Worm (Caenorhabditis elegans) whole organism, dauer: ENCODE data around the gene nduv-2.

Experiments used
- unc-62 ChIP-seq: sonication (generic microtip); optimal IDR thresholded peaks from 2 replicates; lab custom pipeline; 2017; ENCODE audit warnings: missing biosample characterization, missing genetic modification reagents, missing genetic modification characterization

The nduv-2 gene

ce11 chrV:13653713-13654393 lies 28.5 kb upstream of the nduv-2 start, which contains the start of gene lpin-1:
Gene lpin-1 (minus strand): TSS chrV:13654129.
- TF ChIP-seq unc-62 = no peak

ce11 chrV:13652322-13652721 lies 27.0 kb upstream of the nduv-2 start:
- no peak for TF ChIP-seq unc-62

- no peak for TF ChIP-seq unc-62
Measured at ce11 chrV:13650800-13651199, 25.4 kb upstream of the nduv-2 start.

ce11 chrV:13649730-13650349 lies 24.5 kb upstream of the nduv-2 start, which contains the start of gene H37A05.4:
Gene H37A05.4 (minus strand): TSS chrV:13649780.
- no peak for TF ChIP-seq unc-62

ce11 chrV:13647617-13648016 lies 22.2 kb upstream of the nduv-2 start:
- TF ChIP-seq unc-62 = no peak

DNA sequence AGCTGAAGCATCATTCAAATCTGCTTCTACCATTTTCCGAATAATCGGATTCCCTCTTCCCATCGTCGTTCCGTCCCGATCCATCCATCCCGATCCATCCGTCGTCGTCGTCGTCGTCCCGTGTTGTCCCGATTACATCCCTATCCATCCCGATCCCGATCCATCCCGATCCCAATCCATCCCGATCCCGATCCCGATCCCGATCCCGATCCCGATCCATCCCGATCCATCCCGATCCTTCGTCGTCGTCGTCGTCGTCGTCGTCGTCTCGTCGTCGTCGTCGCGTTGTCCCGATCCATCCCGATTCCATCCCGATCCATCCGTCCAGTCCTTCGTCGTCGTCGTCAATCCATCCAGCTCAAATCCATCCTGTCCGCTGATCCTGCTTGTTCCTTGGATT lies 21.8 kb upstream of the nduv-2 start:
- no peak for TF ChIP-seq unc-62

- TF ChIP-seq unc-62 = no peak
Measured at ce11 chrV:13645848-13646578, 20.6 kb upstream of the nduv-2 start.

DNA sequence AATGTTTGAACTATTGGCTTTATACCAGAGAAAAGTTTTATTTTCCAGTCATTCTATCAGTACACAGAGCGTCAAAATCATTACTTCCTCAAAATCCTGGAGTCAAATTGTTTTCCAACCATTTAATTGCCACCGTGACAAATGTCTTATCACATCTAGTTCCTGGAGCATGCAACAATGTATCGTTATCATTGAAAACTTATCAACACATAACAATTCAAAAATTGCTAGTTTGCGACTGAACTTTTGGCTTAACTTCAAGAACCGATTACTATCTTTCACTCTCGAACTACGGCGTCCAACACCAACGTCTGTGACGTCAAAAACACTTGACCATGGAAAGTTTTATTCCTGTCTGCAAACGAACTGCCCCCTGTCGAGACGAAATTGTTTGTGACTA lies 12.7 kb upstream of the nduv-2 start:
- no peak for TF ChIP-seq unc-62

ce11 chrV:13636411-13636810 lies 11.0 kb upstream of the nduv-2 start:
- TF ChIP-seq unc-62 = no peak

DNA sequence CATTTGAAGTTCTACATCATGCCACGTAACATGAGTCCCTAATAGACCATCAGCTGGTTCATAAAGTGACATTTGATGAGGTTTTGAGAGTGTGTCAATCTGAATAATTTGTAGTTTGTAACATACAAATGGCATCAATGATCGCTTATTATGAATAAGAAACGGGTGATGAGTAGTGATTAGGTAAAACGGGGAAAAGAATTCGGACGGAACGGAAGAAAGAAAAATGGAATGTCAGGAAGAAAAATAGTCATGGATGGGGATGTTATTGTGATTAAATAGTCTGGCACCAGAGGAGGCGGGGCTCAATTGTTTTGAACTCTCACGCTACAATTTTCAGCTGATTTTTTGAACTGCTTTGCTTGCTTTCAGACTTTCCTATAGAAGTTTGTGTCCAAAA lies 8.8 kb upstream of the nduv-2 start, which contains the start of gene H37A05.2:
Gene H37A05.2, minus strand, starts transcription at position 101 of the 400 bp plus-strand sequence.
- TF ChIP-seq unc-62 = no peak

DNA sequence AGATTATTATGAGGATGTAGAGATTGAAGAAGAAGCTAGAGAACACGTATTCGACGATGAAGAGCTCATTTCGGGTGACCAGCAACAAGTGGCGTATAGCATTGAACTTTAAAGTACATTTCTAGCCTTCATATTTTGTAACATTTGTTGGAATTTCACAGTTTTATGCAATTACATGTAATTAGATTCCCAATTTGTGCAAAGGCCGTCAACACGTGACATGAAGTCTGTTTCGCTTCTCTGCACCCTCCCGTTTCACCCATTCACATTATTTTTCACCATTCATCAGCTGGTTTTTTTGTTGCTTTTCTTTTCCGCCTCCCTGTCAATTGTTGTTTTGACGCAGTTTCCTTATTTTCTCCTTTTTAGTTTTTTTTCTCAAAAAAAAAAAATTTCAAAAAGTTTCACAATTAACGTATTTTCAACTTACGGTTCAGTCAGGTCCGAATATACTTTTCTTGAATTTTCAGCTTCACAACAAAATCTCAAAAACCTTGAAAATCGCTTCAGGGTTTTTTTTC lies 1.8 kb upstream of the nduv-2 start, which contains the start of gene sde-2:
Gene sde-2, plus strand, starts transcription at position 471 of the 521 bp plus-strand sequence.
- no peak for TF ChIP-seq unc-62

DNA sequence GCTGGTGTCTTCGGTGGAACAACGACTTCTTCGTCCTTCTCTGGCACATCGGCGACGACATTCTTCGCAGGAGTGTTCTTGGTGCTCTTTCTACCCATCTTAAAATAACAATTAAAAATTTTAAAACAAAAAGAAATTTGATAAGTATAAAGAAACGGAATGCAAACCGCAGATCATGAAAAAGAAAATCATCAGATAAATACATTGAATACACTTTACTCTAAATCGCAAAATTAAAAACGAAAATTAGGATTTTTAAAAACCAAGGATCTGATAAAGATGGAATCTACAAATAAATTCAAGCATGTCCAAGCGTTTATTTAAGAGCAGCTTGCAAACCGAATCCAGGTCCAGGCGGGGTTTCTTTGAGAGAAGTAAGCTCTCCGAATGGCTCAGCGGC lies 943 bp downstream of the nduv-2 start, which contains the start of gene F53F4.11:
Gene F53F4.11, minus strand, starts transcription at position 101 of the 400 bp plus-strand sequence.
- TF ChIP-seq unc-62 = no peak

DNA sequence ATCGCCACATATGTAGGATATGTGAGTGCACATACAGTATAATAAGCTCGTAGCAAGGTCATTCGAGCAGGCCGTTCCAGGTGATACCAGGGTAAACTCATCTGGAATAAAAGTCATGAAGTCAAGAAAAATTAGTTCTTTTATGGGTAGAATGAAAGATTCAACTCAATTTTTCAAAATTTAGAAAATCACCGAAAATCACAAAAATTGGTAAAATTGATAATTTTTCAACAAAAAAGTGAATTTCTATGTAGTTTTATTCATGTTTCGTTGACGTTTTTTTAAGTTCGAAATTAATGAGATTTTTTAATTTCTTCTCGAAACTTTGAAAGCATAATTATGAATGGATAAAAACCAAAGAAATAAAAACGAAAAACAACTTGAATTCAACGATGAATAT lies 3.6 kb downstream of the nduv-2 start, which contains the start of gene F53F4.16:
Gene F53F4.16, minus strand, starts transcription at position 101 of the 400 bp plus-strand sequence.
- TF ChIP-seq unc-62 = no peak

- TF ChIP-seq unc-62 = no peak
Measured at ce11 chrV:13620676-13621075, 4.7 kb downstream of the nduv-2 start, which contains the start of gene F53F4.15. Gene F53F4.15 (plus strand): TSS chrV:13620976.

DNA sequence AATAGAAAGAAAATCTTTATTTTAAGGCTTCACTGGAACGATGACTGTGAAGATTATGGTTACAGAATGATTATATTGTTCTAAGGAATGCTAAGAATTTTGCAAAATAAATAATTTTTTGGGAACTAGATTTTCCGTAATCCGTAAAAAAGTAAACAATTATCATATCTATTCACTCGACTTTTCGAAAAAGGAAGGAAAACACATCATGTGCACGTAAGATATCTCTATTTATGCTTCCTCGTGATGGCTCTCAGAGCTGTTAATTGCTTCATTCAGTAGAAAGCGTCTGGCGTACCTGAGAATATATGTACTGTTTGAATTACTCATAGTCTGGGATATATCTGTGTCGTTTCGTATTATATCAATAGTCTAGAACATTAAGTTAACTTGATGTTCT lies 5.6 kb downstream of the nduv-2 start, which contains the start of gene srd-11:
Gene srd-11, minus strand, starts transcription at position 101 of the 400 bp plus-strand sequence.
- no peak for TF ChIP-seq unc-62

ce11 chrV:13613870-13614269 lies 11.5 kb downstream of the nduv-2 start, which contains the start of gene F53F4.7:
Gene F53F4.7 (minus strand): TSS chrV:13613970.
- TF ChIP-seq unc-62 = no peak

ce11 chrV:13611782-13612181 lies 13.6 kb downstream of the nduv-2 start, which contains the start of gene spig-9:
Gene spig-9 (minus strand): TSS chrV:13611882.
- TF ChIP-seq unc-62 = no peak
